Fruit fly (Drosophila melanogaster) whole organism, pupa: ENCODE data around the gene CG33777.

Experiments used
- CG10348 ChIP-seq: fragments of 200-800 bp; sonication (Bioruptor generic); IDR thresholded peaks from 2 replicates; pipeline ENCODE4 v1.3.6; 2022; ENCODE audit warnings: missing biosample characterization, missing genetic modification characterization
- CG12605 ChIP-seq: fragments of 200-800 bp; sonication (Bioruptor generic); IDR thresholded peaks from 2 replicates; pipeline ENCODE4 v1.3.6; 2022; ENCODE audit warnings: missing biosample characterization, missing genetic modification characterization
- CG13204 ChIP-seq: fragments of 200-800 bp; sonication (Bioruptor generic); optimal IDR thresholded peaks from 2 replicates; lab custom pipeline; 2018; ENCODE audit warnings: missing biosample characterization, mild to moderate bottlenecking, missing genetic modification characterization, moderate library complexity
- CG14655 ChIP-seq: fragments of 200-800 bp; sonication (Bioruptor generic); optimal IDR thresholded peaks from 3 replicates; lab custom pipeline; 2017; ENCODE audit warnings: mild to moderate bottlenecking, missing biosample characterization, missing genetic modification reagents, missing genetic modification characterization
- CG15710 ChIP-seq: fragments of 200-800 bp; sonication (Bioruptor generic); optimal IDR thresholded peaks from 2 replicates; lab custom pipeline; 2018; ENCODE audit warnings: missing biosample characterization, mild to moderate bottlenecking, missing genetic modification characterization, moderate library complexity
- CG17806 ChIP-seq: fragments of 200-800 bp; sonication (Bioruptor generic); optimal IDR thresholded peaks from 2 replicates; lab custom pipeline; 2018; ENCODE audit warnings: missing biosample characterization, mild to moderate bottlenecking, missing genetic modification characterization, moderate library complexity
- CG32121 ChIP-seq: fragments of 200-800 bp; sonication (Bioruptor generic); IDR thresholded peaks from 2 replicates; pipeline ENCODE4 v1.3.6; 2022; ENCODE audit warnings: missing biosample characterization, missing genetic modification characterization
- CG34367 ChIP-seq: fragments of 200-800 bp; sonication (Bioruptor generic); optimal IDR thresholded peaks from 2 replicates; lab custom pipeline; 2018; ENCODE audit warnings: missing biosample characterization, mild to moderate bottlenecking, missing genetic modification characterization
- CG4496 ChIP-seq: fragments of 200-800 bp; sonication (Bioruptor generic); IDR thresholded peaks from 3 replicates; pipeline ENCODE4 v1.3.6; 2022; ENCODE audit warnings: missing biosample characterization, missing genetic modification characterization
- CG8159 ChIP-seq: fragments of 200-800 bp; sonication (Bioruptor generic); optimal IDR thresholded peaks from 3 replicates; lab custom pipeline; 2018; ENCODE audit warnings: missing biosample characterization, mild to moderate bottlenecking, missing genetic modification characterization, moderate library complexity
- CG8301 ChIP-seq: fragments of 200-800 bp; sonication (Bioruptor generic); optimal IDR thresholded peaks from 2 replicates; lab custom pipeline; 2018; ENCODE audit warnings: missing biosample characterization, mild to moderate bottlenecking, missing genetic modification characterization
- CG9948 ChIP-seq: fragments of 200-800 bp; sonication (Bioruptor generic); optimal IDR thresholded peaks from 2 replicates; lab custom pipeline; 2018; ENCODE audit warnings: missing biosample characterization, mild to moderate bottlenecking, missing genetic modification characterization, moderate library complexity
- D1 ChIP-seq: fragments of 200-800 bp; sonication (Bioruptor generic); optimal IDR thresholded peaks from 2 replicates; lab custom pipeline; 2018; ENCODE audit warnings: missing biosample characterization, mild to moderate bottlenecking, missing genetic modification characterization, moderate library complexity
- EcR ChIP-seq: fragments of 200-800 bp; sonication (Bioruptor generic); optimal IDR thresholded peaks from 3 replicates; lab custom pipeline; 2019; ENCODE audit warnings: missing biosample characterization, missing genetic modification characterization, mild to moderate bottlenecking, moderate library complexity, missing genetic modification reagents
- Ets98B ChIP-seq: fragments of 200-800 bp; sonication (Bioruptor generic); IDR thresholded peaks from 2 replicates; pipeline ENCODE4 v1.3.6; 2022; ENCODE audit warnings: missing biosample characterization, missing genetic modification characterization
- Pif1A ChIP-seq: fragments of 200-800 bp; sonication (Bioruptor generic); optimal IDR thresholded peaks from 3 replicates; lab custom pipeline; 2016; ENCODE audit warnings: missing biosample characterization, missing genetic modification characterization
- Pif1B ChIP-seq: fragments of 200-800 bp; sonication (Bioruptor generic); optimal IDR thresholded peaks from 3 replicates; lab custom pipeline; 2016; ENCODE audit warnings: missing biosample characterization, missing genetic modification characterization
- Snoo ChIP-seq: fragments of 200-800 bp; sonication (Bioruptor generic); optimal IDR thresholded peaks from 3 replicates; lab custom pipeline; 2017; ENCODE audit warnings: missing biosample characterization, mild to moderate bottlenecking, missing genetic modification characterization, inconsistent platforms
- fd96Ca ChIP-seq: fragments of 200-800 bp; sonication (Bioruptor generic); IDR thresholded peaks from 3 replicates; pipeline ENCODE4 v1.3.6; 2022; ENCODE audit warnings: missing biosample characterization, missing genetic modification characterization
- gl ChIP-seq: fragments of 200-800 bp; sonication (Bioruptor generic); optimal IDR thresholded peaks from 2 replicates; lab custom pipeline; 2018; ENCODE audit warnings: missing biosample characterization, mild to moderate bottlenecking, missing genetic modification characterization
- rn ChIP-seq: fragments of 200-800 bp; sonication (Bioruptor generic); IDR thresholded peaks from 2 replicates; pipeline ENCODE4 v1.3.6; 2022; ENCODE audit warnings: missing biosample characterization, missing genetic modification characterization

The CG33777 gene

dm6 chr3L:4510317-4510716 is 44.7 kb downstream of the CG33777 start:
- no peak for TF ChIP-seq D1 (tag; lab: Kevin White, UChicago)
- TF ChIP-seq CG15710: no peak
- no peak for TF ChIP-seq CG9948
- no peak for TF ChIP-seq fd96Ca (GFP tag; lab: Robert Waterston, UW)
- TF ChIP-seq Snoo (tag; lab: Kevin White, UChicago): no peak
- TF ChIP-seq CG12605 (GFP tag; lab: Robert Waterston, UW): no peak
- no peak for TF ChIP-seq CG13204 (GFP tag; lab: Kevin White, UChicago)
- no peak for TF ChIP-seq CG8159 (tag; lab: Kevin White, UChicago)
- no peak for TF ChIP-seq Ets98B (GFP tag; lab: Robert Waterston, UW)

dm6 chr3L:4508926-4509457 is 46.0 kb downstream of the CG33777 start:
- no peak for TF ChIP-seq CG17806 (tag; lab: Kevin White, UChicago)
- TF ChIP-seq fd96Ca (GFP tag; lab: Robert Waterston, UW): no peak
- TF ChIP-seq Pif1A (GFP tag; lab: Kevin White, UChicago): peak; percentile 3
- TF ChIP-seq EcR (GFP tag; lab: Kevin White, UChicago): no peak
- TF ChIP-seq CG14655: no peak
- no peak for TF ChIP-seq Ets98B (GFP tag; lab: Robert Waterston, UW)
- no peak for TF ChIP-seq Snoo (tag; lab: Kevin White, UChicago)
- TF ChIP-seq CG13204 (GFP tag; lab: Kevin White, UChicago): no peak
- no peak for TF ChIP-seq rn (GFP tag; lab: Robert Waterston, UW)
- no peak for TF ChIP-seq gl (tag; lab: Kevin White, UChicago)
- no peak for TF ChIP-seq CG32121
- TF ChIP-seq CG12605 (GFP tag; lab: Robert Waterston, UW): no peak
- TF ChIP-seq CG34367 (tag; lab: Kevin White, UChicago): no peak
- no peak for TF ChIP-seq CG4496 (GFP tag; lab: Robert Waterston, UW)
- no peak for TF ChIP-seq CG8159 (tag; lab: Kevin White, UChicago)
- TF ChIP-seq D1 (tag; lab: Kevin White, UChicago): no peak
- TF ChIP-seq CG15710: no peak
- no peak for TF ChIP-seq CG8301 (tag; lab: Kevin White, UChicago)
- TF ChIP-seq CG10348 (GFP tag; lab: Robert Waterston, UW): no peak
- peak; percentile 10 for TF ChIP-seq Pif1B
- peak; percentile 1 for TF ChIP-seq CG9948

- TF ChIP-seq EcR (GFP tag; lab: Kevin White, UChicago) (peak; percentile 69), CG12605 (GFP tag; lab: Robert Waterston, UW) (no peak), CG15710 (no peak), CG13204 (GFP tag; lab: Kevin White, UChicago) (peak; percentile 60), rn (GFP tag; lab: Robert Waterston, UW) (no peak), Pif1B (no peak)
These were observed 46.7 kb downstream of the CG33777 start, which contains the start of gene NT1 for dm6 chr3L:4508307-4508706. NT1 (minus strand) TSS chr3L:4508433.

dm6 chr3L:4507846-4508245 is 47.2 kb downstream of the CG33777 start:
- TF ChIP-seq CG12605 (GFP tag; lab: Robert Waterston, UW): no peak
- no peak for TF ChIP-seq CG10348 (GFP tag; lab: Robert Waterston, UW)
- TF ChIP-seq CG4496 (GFP tag; lab: Robert Waterston, UW): no peak
- no peak for TF ChIP-seq CG13204 (GFP tag; lab: Kevin White, UChicago)
- no peak for TF ChIP-seq CG32121
- no peak for TF ChIP-seq Pif1B
- TF ChIP-seq D1 (tag; lab: Kevin White, UChicago): no peak
- no peak for TF ChIP-seq gl (tag; lab: Kevin White, UChicago)
